Fruit fly (Drosophila melanogaster) whole organism, embryonic: ENCODE results near the gene cher.

ENCODE experiments used
- Bdp1 ChIP-seq: fragments of 200-800 bp; sonication (Bioruptor generic); optimal IDR thresholded peaks from 3 replicates; lab custom pipeline; 2016; ENCODE audit warnings: missing biosample characterization, missing genetic modification characterization
- CG10321 ChIP-seq: fragments of 200-800 bp; sonication (Bioruptor generic); IDR thresholded peaks from 2 replicates; pipeline ENCODE4 v1.3.6; 2022; ENCODE audit warnings: missing biosample characterization, missing genetic modification characterization
- CG10366 ChIP-seq: fragments of 200-800 bp; sonication (Bioruptor generic); IDR thresholded peaks from 2 replicates; pipeline ENCODE4 v1.3.6; 2022; ENCODE audit warnings: missing biosample characterization, missing genetic modification characterization
- CG10565 ChIP-seq: fragments of 200-800 bp; sonication (Bioruptor generic); optimal IDR thresholded peaks from 3 replicates; lab custom pipeline; 2016; ENCODE audit warnings: missing biosample characterization, mild to moderate bottlenecking, missing genetic modification characterization
- CG13624 ChIP-seq: fragments of 200-800 bp; sonication (Bioruptor generic); optimal IDR thresholded peaks from 2 replicates; lab custom pipeline; 2016; ENCODE audit warnings: missing biosample characterization, missing genetic modification characterization
- CG15601 ChIP-seq: fragments of 200-800 bp; sonication (Bioruptor generic); optimal IDR thresholded peaks from 3 replicates; lab custom pipeline; 2019; ENCODE audit warnings: missing biosample characterization, mild to moderate bottlenecking, missing genetic modification characterization, moderate library complexity
- CG1603 ChIP-seq: fragments of 200-800 bp; sonication (Bioruptor generic); optimal IDR thresholded peaks from 2 replicates; lab custom pipeline; 2019; ENCODE audit warnings: missing biosample characterization, mild to moderate bottlenecking, missing genetic modification characterization, moderate library complexity
- CG17361 ChIP-seq: fragments of 200-800 bp; sonication (Bioruptor generic); IDR thresholded peaks from 3 replicates; pipeline ENCODE4 v1.3.6; 2022; ENCODE audit warnings: missing biosample characterization, missing genetic modification characterization
- CG1832 ChIP-seq: fragments of 200-800 bp; sonication (Bioruptor generic); optimal IDR thresholded peaks from 2 replicates; lab custom pipeline; 2017; ENCODE audit warnings: missing biosample characterization, mild to moderate bottlenecking, missing genetic modification characterization, inconsistent platforms
- CG2202 ChIP-seq: fragments of 200-800 bp; sonication (Bioruptor generic); optimal IDR thresholded peaks from 2 replicates; lab custom pipeline; 2018; ENCODE audit warnings: missing biosample characterization, mild to moderate bottlenecking, missing genetic modification characterization
- CG2875 ChIP-seq: fragments of 200-800 bp; sonication (Bioruptor generic); optimal IDR thresholded peaks from 2 replicates; lab custom pipeline; 2017; ENCODE audit warnings: missing biosample characterization, mild to moderate bottlenecking, missing genetic modification characterization, missing genetic modification reagents
- CG31388 ChIP-seq: fragments of 200-800 bp; sonication (Bioruptor generic); optimal IDR thresholded peaks from 2 replicates; lab custom pipeline; 2016; ENCODE audit warnings: missing biosample characterization, missing genetic modification characterization
- CG32532 ChIP-seq: fragments of 200-800 bp; sonication (Bioruptor generic); IDR thresholded peaks from 2 replicates; pipeline ENCODE4 v1.3.6; 2022; ENCODE audit warnings: missing biosample characterization, missing genetic modification characterization
- CG32772 ChIP-seq: fragments of 200-800 bp; sonication (Bioruptor generic); IDR thresholded peaks from 2 replicates; pipeline ENCODE4 v1.3.6; 2022; ENCODE audit warnings: missing biosample characterization, missing genetic modification characterization
- CG33557 ChIP-seq: fragments of 200-800 bp; sonication (Bioruptor generic); optimal IDR thresholded peaks from 2 replicates; lab custom pipeline; 2019; ENCODE audit warnings: missing biosample characterization, mild to moderate bottlenecking, missing genetic modification characterization, moderate library complexity
- CG4854 ChIP-seq: fragments of 200-800 bp; sonication (Bioruptor generic); optimal IDR thresholded peaks from 2 replicates; lab custom pipeline; 2016; ENCODE audit warnings: missing biosample characterization, missing genetic modification characterization, inconsistent platforms
- CG5180 ChIP-seq: fragments of 200-800 bp; sonication (Bioruptor generic); optimal IDR thresholded peaks from 3 replicates; lab custom pipeline; 2017; ENCODE audit warnings: missing biosample characterization, missing genetic modification characterization, mild to moderate bottlenecking, moderate library complexity, missing genetic modification reagents
- CG5245 ChIP-seq: fragments of 200-800 bp; sonication (Bioruptor generic); optimal IDR thresholded peaks from 3 replicates; lab custom pipeline; 2016; ENCODE audit warnings: missing biosample characterization, missing genetic modification characterization
- CG6175 ChIP-seq: fragments of 200-800 bp; sonication (Bioruptor generic); IDR thresholded peaks from 3 replicates; pipeline ENCODE4 v1.3.6; 2022; ENCODE audit warnings: missing biosample characterization, missing genetic modification characterization
- CG7357 ChIP-seq: fragments of 200-800 bp; sonication (Bioruptor generic); IDR thresholded peaks from 3 replicates; pipeline ENCODE4 v1.3.6; 2022; ENCODE audit warnings: missing biosample characterization, missing genetic modification characterization
- CG7786 ChIP-seq: fragments of 200-800 bp; sonication (Bioruptor generic); optimal IDR thresholded peaks from 2 replicates; lab custom pipeline; 2016; ENCODE audit warnings: missing biosample characterization, missing genetic modification characterization
- CG8359 ChIP-seq: fragments of 200-800 bp; sonication (Bioruptor generic); optimal IDR thresholded peaks from 2 replicates; lab custom pipeline; 2017; ENCODE audit warnings: missing biosample characterization, mild to moderate bottlenecking, missing genetic modification characterization, borderline replicate concordance
- CG8944 ChIP-seq: fragments of 200-800 bp; sonication (Bioruptor generic); optimal IDR thresholded peaks from 3 replicates; lab custom pipeline; 2016; ENCODE audit warnings: missing biosample characterization, missing genetic modification characterization
- CkIIα-i1 ChIP-seq: fragments of 200-800 bp; sonication (Bioruptor generic); IDR thresholded peaks from 2 replicates; pipeline ENCODE4 v1.3.6; 2022; ENCODE audit warnings: missing biosample characterization, missing genetic modification characterization
- Dad ChIP-seq: fragments of 200-800 bp; sonication (Bioruptor generic); optimal IDR thresholded peaks from 3 replicates; lab custom pipeline; 2016; ENCODE audit warnings: missing biosample characterization, missing genetic modification characterization
- Dek ChIP-seq: fragments of 200-800 bp; sonication (Bioruptor generic); optimal IDR thresholded peaks from 3 replicates; lab custom pipeline; 2019; ENCODE audit warnings: missing biosample characterization, mild to moderate bottlenecking, missing genetic modification characterization, moderate library complexity
- Dref ChIP-seq: fragments of 200-800 bp; sonication (Bioruptor generic); IDR thresholded peaks from 2 replicates; pipeline ENCODE4 v1.3.6; 2022; ENCODE audit warnings: missing biosample characterization, missing genetic modification characterization
- HHEX ChIP-seq: fragments of 200-800 bp; sonication (Bioruptor generic); optimal IDR thresholded peaks from 3 replicates; lab custom pipeline; 2017; ENCODE audit warnings: missing biosample characterization, mild to moderate bottlenecking, missing genetic modification characterization, missing genetic modification reagents
- HLH3B ChIP-seq: fragments of 200-800 bp; sonication (Bioruptor generic); IDR thresholded peaks from 2 replicates; pipeline ENCODE4 v1.3.6; 2022; ENCODE audit warnings: missing biosample characterization, missing genetic modification characterization
- Opbp ChIP-seq: fragments of 200-800 bp; sonication (Bioruptor generic); IDR thresholded peaks from 3 replicates; pipeline ENCODE4 v1.3.6; 2022; ENCODE audit warnings: missing biosample characterization, missing genetic modification characterization; ENCODE audit not compliant: partially characterized antibody
- PHDP ChIP-seq: fragments of 200-800 bp; sonication (Bioruptor generic); optimal IDR thresholded peaks from 3 replicates; lab custom pipeline; 2018; ENCODE audit warnings: missing biosample characterization, mild to moderate bottlenecking, missing genetic modification characterization, moderate library complexity
- Six4 ChIP-seq: fragments of 200-800 bp; sonication (Bioruptor generic); optimal IDR thresholded peaks from 2 replicates; lab custom pipeline; 2016; ENCODE audit warnings: missing biosample characterization, missing genetic modification characterization
- Sry-δ ChIP-seq: fragments of 200-800 bp; sonication (Bioruptor generic); optimal IDR thresholded peaks from 2 replicates; lab custom pipeline; 2016; ENCODE audit warnings: missing biosample characterization, missing genetic modification characterization
- Trl ChIP-seq, 3 experiments: fragments of >200 bp in 2 of 3; fragments of 200-800 bp in 1 of 3; sonication (Bioruptor generic) in 1 of 3; optimal IDR thresholded peaks; 2 replicates in 1 of 3; 3 replicates in 2 of 3; lab custom pipeline; 2016 to 2017; ENCODE audit warnings: missing biosample characterization in 1 of 3, missing genetic modification characterization in 1 of 3
- Xbp1 ChIP-seq: fragments of 200-800 bp; sonication (Bioruptor generic); optimal IDR thresholded peaks from 3 replicates; lab custom pipeline; 2016; ENCODE audit warnings: missing biosample characterization, mild to moderate bottlenecking, missing genetic modification characterization
- YL-1 ChIP-seq: fragments of 200-800 bp; sonication (Bioruptor generic); optimal IDR thresholded peaks from 3 replicates; lab custom pipeline; 2017; ENCODE audit warnings: missing biosample characterization, mild to moderate bottlenecking, missing genetic modification characterization
- bsh ChIP-seq, 2 experiments: fragments of 200-800 bp; sonication (Bioruptor generic); optimal IDR thresholded peaks; 2 replicates each; lab custom pipeline; 2017 to 2018; ENCODE audit warnings: mild to moderate bottlenecking in 2 of 2, missing biosample characterization in 2 of 2, missing genetic modification characterization in 2 of 2, moderate library complexity in 1 of 2
- croc ChIP-seq: fragments of 200-800 bp; sonication (Bioruptor generic); conservative IDR thresholded peaks from 3 replicates; pipeline ENCODE4 v1.3.6; 2022; ENCODE audit warnings: missing biosample characterization, missing genetic modification characterization
- dimm ChIP-seq: fragments of 200-800 bp; sonication (Bioruptor generic); IDR thresholded peaks from 2 replicates; pipeline ENCODE4 v1.3.6; 2022; ENCODE audit warnings: missing biosample characterization, missing genetic modification characterization
- dysf ChIP-seq: fragments of 200-800 bp; sonication (Bioruptor generic); IDR thresholded peaks from 3 replicates; pipeline ENCODE4 v1.3.6; 2022; ENCODE audit warnings: missing biosample characterization, missing genetic modification characterization
- eyg ChIP-seq: fragments of 200-800 bp; sonication (Bioruptor generic); optimal IDR thresholded peaks from 3 replicates; lab custom pipeline; 2016; ENCODE audit warnings: missing biosample characterization, missing genetic modification characterization
- gsb-n ChIP-seq: fragments of 200-800 bp; sonication (Bioruptor generic); optimal IDR thresholded peaks from 3 replicates; lab custom pipeline; 2018; ENCODE audit warnings: missing biosample characterization, mild to moderate bottlenecking, missing genetic modification characterization
- ind ChIP-seq: fragments of 200-800 bp; sonication (Bioruptor generic); optimal IDR thresholded peaks from 3 replicates; lab custom pipeline; 2016; ENCODE audit warnings: missing biosample characterization, missing genetic modification characterization
- odd ChIP-seq: fragments of 200-800 bp; sonication (Bioruptor generic); optimal IDR thresholded peaks from 2 replicates; lab custom pipeline; 2017; ENCODE audit warnings: missing biosample characterization, mild to moderate bottlenecking, missing genetic modification characterization
- pho ChIP-seq: fragments of 200-800 bp; sonication (Bioruptor generic); optimal IDR thresholded peaks from 2 replicates; lab custom pipeline; 2016; ENCODE audit warnings: missing biosample characterization, missing genetic modification characterization
- prd ChIP-seq, 3 experiments: fragments of >200 bp in 2 of 3; fragments of 200-800 bp in 1 of 3; sonication (Bioruptor generic) in 1 of 3; optimal IDR thresholded peaks in 2 of 3; IDR thresholded peaks in 1 of 3; 2 replicates in 2 of 3; 3 replicates in 1 of 3; pipeline versions ENCODE4 v1.3.6 to Lab custom; 2017 to 2022; ENCODE audit warnings: missing biosample characterization in 1 of 3, missing genetic modification characterization in 1 of 3
- run ChIP-seq: fragments of 200-800 bp; sonication (Bioruptor generic); optimal IDR thresholded peaks from 3 replicates; lab custom pipeline; 2018; ENCODE audit warnings: missing biosample characterization, mild to moderate bottlenecking, missing genetic modification characterization
- salm ChIP-seq: fragments of 200-800 bp; sonication (Bioruptor generic); optimal IDR thresholded peaks from 2 replicates; lab custom pipeline; 2018; ENCODE audit warnings: missing biosample characterization, mild to moderate bottlenecking, missing genetic modification characterization
- tap ChIP-seq: fragments of 200-800 bp; optimal IDR thresholded peaks from 3 replicates; lab custom pipeline; 2019; ENCODE audit warnings: missing biosample characterization, mild to moderate bottlenecking, missing genetic modification characterization, moderate library complexity
- tio ChIP-seq: fragments of 200-800 bp; sonication (Bioruptor generic); optimal IDR thresholded peaks from 2 replicates; lab custom pipeline; 2017; ENCODE audit warnings: missing biosample characterization, missing genetic modification characterization, inconsistent platforms

cher gene

DNA sequence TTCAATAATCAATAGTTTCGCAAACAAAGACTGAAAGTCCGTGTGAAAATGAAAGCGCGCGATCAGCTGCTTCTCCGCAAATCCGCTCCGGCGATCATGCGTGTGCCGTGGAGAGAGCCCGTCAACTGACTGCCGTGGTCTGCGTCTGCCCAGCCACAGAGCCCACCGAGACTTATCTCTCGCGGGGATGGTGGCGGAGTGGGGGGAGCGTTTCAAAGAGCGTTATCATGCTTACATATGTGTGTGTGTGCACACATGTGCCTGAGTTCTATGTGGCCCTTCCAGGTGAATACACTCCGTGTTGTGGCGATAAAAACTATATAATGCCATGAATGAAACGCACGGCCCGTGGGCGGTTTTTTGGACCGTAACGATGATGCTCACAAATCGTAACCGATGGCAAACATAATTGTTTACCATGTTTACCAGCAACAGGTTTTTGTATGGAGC, 47.2 kb downstream of the cher start (continued):
- TF ChIP-seq run (tag; lab: Kevin White, UChicago), result no peak
- no peak for TF ChIP-seq CG8359 (GFP tag; lab: Kevin White, UChicago)
- TF ChIP-seq CG7786 (GFP tag; lab: Kevin White, UChicago), result no peak
- TF ChIP-seq ind (GFP tag; lab: Kevin White, UChicago), result no peak
- no peak for TF ChIP-seq Sry-δ (GFP tag; lab: Kevin White, UChicago)
- no peak for TF ChIP-seq PHDP (tag; lab: Kevin White, UChicago)
- peak; percentile 43; the same call in 1 of the 2 replicates for TF ChIP-seq HLH3B (GFP tag; lab: Robert Waterston, UW)
- no peak for TF ChIP-seq CG1832
- peak; percentile 39 to 45 for TF ChIP-seq Trl (optimal IDR thresholded peaks at IDR 0.05; lab: Kevin White, UChicago)
- TF ChIP-seq Trl (GFP tag; optimal IDR thresholded peaks at IDR 0.05; lab: Kevin White, UChicago), result peak; percentile 5
- no peak for TF ChIP-seq Bdp1 (GFP tag; lab: Kevin White, UChicago)
- TF ChIP-seq Dref (GFP tag; lab: Robert Waterston, UW), result no peak
- TF ChIP-seq bsh (GFP tag; optimal IDR thresholded peaks at IDR 0.05; lab: Kevin White, UChicago), result no peak
- TF ChIP-seq salm (tag; lab: Kevin White, UChicago), result no peak
- TF ChIP-seq eyg, result no peak
- TF ChIP-seq YL-1 (GFP tag; lab: Kevin White, UChicago), result no peak
- TF ChIP-seq CG7357, result no peak
- TF ChIP-seq croc (GFP tag; lab: Robert Waterston, UW), result no peak
- no peak for TF ChIP-seq pho (GFP tag; lab: Kevin White, UChicago)
- TF ChIP-seq CG32772, result no peak
- TF ChIP-seq HHEX (GFP tag; lab: Kevin White, UChicago), result no peak
- no peak for TF ChIP-seq CG2202 (tag; lab: Kevin White, UChicago)
- TF ChIP-seq CG17361, result no peak
- TF ChIP-seq Dek (tag; lab: Kevin White, UChicago), result no peak
- TF ChIP-seq CG4854, result no peak
- no peak for TF ChIP-seq Dad (GFP tag; lab: Kevin White, UChicago)
- TF ChIP-seq tap (tag; lab: Kevin White, UChicago), result no peak
- no peak for TF ChIP-seq CG10366 (GFP tag; lab: Robert Waterston, UW)
- TF ChIP-seq CG2875, result no peak
- no peak for TF ChIP-seq dysf (GFP tag; lab: Robert Waterston, UW)
- TF ChIP-seq prd (optimal IDR thresholded peaks at IDR 0.05; lab: Kevin White, UChicago), result no peak
- no peak for TF ChIP-seq prd (GFP tag; IDR thresholded peaks at IDR 0.05; lab: Robert Waterston, UW)
- TF ChIP-seq Opbp (GFP tag; lab: Robert Waterston, UW), result peak; percentile 43; the same call in 1 of the 3 replicates
- no peak for TF ChIP-seq CkIIα-i1 (GFP tag; lab: Robert Waterston, UW)
- no peak for TF ChIP-seq CG1603 (tag; lab: Kevin White, UChicago)
- TF ChIP-seq CG8944 (GFP tag; lab: Kevin White, UChicago), result no peak
- TF ChIP-seq CG13624 (GFP tag; lab: Kevin White, UChicago), result peak; percentile 27
- TF ChIP-seq CG32532, result no peak; the same call in 1 of the 2 replicates
- peak; percentile 1 for TF ChIP-seq odd (GFP tag; lab: Kevin White, UChicago)
- no peak for TF ChIP-seq CG10565
- TF ChIP-seq Xbp1, result no peak
- no peak for TF ChIP-seq dimm (GFP tag; lab: Robert Waterston, UW)
- TF ChIP-seq CG15601, result no peak
- TF ChIP-seq CG10321, result no peak
- no peak for TF ChIP-seq CG31388 (GFP tag; lab: Kevin White, UChicago)
- no peak for TF ChIP-seq gsb-n (tag; lab: Kevin White, UChicago)
- peak; percentile 70; the same call in 1 of the 3 replicates for TF ChIP-seq CG6175
- TF ChIP-seq tio (GFP tag; lab: Kevin White, UChicago), result no peak
- no peak for TF ChIP-seq Six4 (GFP tag; lab: Kevin White, UChicago)
- no peak for TF ChIP-seq CG5180
- no peak for TF ChIP-seq CG33557 (GFP tag; lab: Kevin White, UChicago)
- no peak for TF ChIP-seq CG5245 (GFP tag; lab: Kevin White, UChicago)
